Fruit fly (Drosophila melanogaster) S2 (cell line): ENCODE results near the gene CG18586.

Source experiments
- CG8478 ChIP-seq: fragments of >200 bp; optimal IDR thresholded peaks from 2 replicates; lab custom pipeline; 2018
- CTCF ChIP-seq, 2 experiments: fragments of >200 bp; optimal IDR thresholded peaks; 2 replicates each; lab custom pipeline; 2018

- no peak for TF ChIP-seq CTCF (optimal IDR thresholded peaks at IDR 0.05; lab: Kevin White, UChicago)
- no peak for TF ChIP-seq CG8478
Measured at dm6 chr3L:5825483-5825882, 47.6 kb upstream of the CG18586 start.
